Worm (Caenorhabditis elegans): Measurements from ENCODE around the gene cdc-48.2.

- TF ChIP-seq ama-1 (optimal IDR thresholded peaks at IDR 0.05) (no peak), flt-1 (GFP tag; IDR thresholded peaks at IDR 0.05) (no peak), hnd-1 (tag; optimal IDR thresholded peaks at IDR 0.05) (no peak), aly-1 (tag; optimal IDR thresholded peaks at IDR 0.05) (no peak), B0310.2 (tag; optimal IDR thresholded peaks at IDR 0.05) (no peak), ceh-13 (GFP tag; optimal IDR thresholded peaks at IDR 0.05) (no peak), F13C5.2 (tag; optimal IDR thresholded peaks at IDR 0.05) (no peak), ets-7 (tag; optimal IDR thresholded peaks at IDR 0.05) (no peak), ceh-36 (tag; optimal IDR thresholded peaks at IDR 0.05) (no peak), pes-1 (GFP tag; IDR thresholded peaks at IDR 0.05) (no peak), hmbx-1 (tag; optimal IDR thresholded peaks at IDR 0.05) (no peak), scrt-1 (GFP tag; IDR thresholded peaks at IDR 0.05) (no peak)
Measured at ce11 chrII:8093914-8094313, 44.4 kb upstream of the cdc-48.2 start.

Data from whole organism, early embryonic.